Fruit fly (Drosophila melanogaster) whole organism, embryonic: Measurements from ENCODE around the gene CG17105.

Experiments
- Asciz ChIP-seq: fragments of 200-800 bp; sonication (Bioruptor generic); optimal IDR thresholded peaks from 2 replicates; lab custom pipeline; 2017; ENCODE audit warnings: missing biosample characterization, mild to moderate bottlenecking, missing genetic modification characterization, missing genetic modification reagents
- Awh ChIP-seq: fragments of 200-800 bp; sonication (Bioruptor generic); IDR thresholded peaks from 2 replicates; pipeline ENCODE4, ENCODE4 v1.3.6; 2022; ENCODE audit warnings: missing biosample characterization, missing genetic modification characterization
- CG10462 ChIP-seq: fragments of 200-800 bp; sonication (Bioruptor generic); optimal IDR thresholded peaks from 2 replicates; lab custom pipeline; 2016; ENCODE audit warnings: missing biosample characterization, missing genetic modification characterization
- CG12769 ChIP-seq: fragments of 200-800 bp; sonication (Bioruptor generic); optimal IDR thresholded peaks from 2 replicates; lab custom pipeline; 2019; ENCODE audit warnings: missing biosample characterization, mild to moderate bottlenecking, missing genetic modification characterization, moderate library complexity
- CG13894 ChIP-seq: fragments of 200-800 bp; sonication (Bioruptor generic); optimal IDR thresholded peaks from 3 replicates; lab custom pipeline; 2018; ENCODE audit warnings: missing biosample characterization, mild to moderate bottlenecking, missing genetic modification characterization, moderate library complexity
- CG14050 ChIP-seq: fragments of 200-800 bp; sonication (Bioruptor generic); IDR thresholded peaks from 3 replicates; pipeline ENCODE4 v1.3.6; 2022; ENCODE audit warnings: missing biosample characterization, missing genetic modification characterization
- CG14860 ChIP-seq: fragments of 200-800 bp; sonication (Bioruptor generic); IDR thresholded peaks from 3 replicates; pipeline ENCODE4 v1.3.6; 2022; ENCODE audit warnings: missing biosample characterization, missing genetic modification characterization; ENCODE audit not compliant: partially characterized antibody
- CG15514 ChIP-seq: fragments of 200-800 bp; sonication (Bioruptor generic); optimal IDR thresholded peaks from 3 replicates; lab custom pipeline; 2017; ENCODE audit warnings: missing biosample characterization, missing genetic modification characterization, mild to moderate bottlenecking, moderate library complexity, missing genetic modification reagents
- CG16813 ChIP-seq: fragments of 200-800 bp; sonication (Bioruptor generic); IDR thresholded peaks from 3 replicates; pipeline ENCODE4 v1.3.6; 2022; ENCODE audit warnings: missing biosample characterization, missing genetic modification characterization; ENCODE audit not compliant: partially characterized antibody
- CG17802 ChIP-seq: fragments of 200-800 bp; sonication (Bioruptor generic); optimal IDR thresholded peaks from 2 replicates; lab custom pipeline; 2018; ENCODE audit warnings: missing biosample characterization, mild to moderate bottlenecking, missing genetic modification characterization, moderate library complexity
- CG2678 ChIP-seq: fragments of 200-800 bp; sonication (Bioruptor generic); optimal IDR thresholded peaks from 3 replicates; lab custom pipeline; 2019; ENCODE audit warnings: missing biosample characterization, mild to moderate bottlenecking, missing genetic modification characterization, moderate library complexity
- CG3281 ChIP-seq: fragments of 200-800 bp; sonication (Bioruptor generic); optimal IDR thresholded peaks from 3 replicates; lab custom pipeline; 2017; ENCODE audit warnings: missing biosample characterization, mild to moderate bottlenecking, missing genetic modification characterization
- CG42726 ChIP-seq: fragments of 200-800 bp; sonication (Bioruptor generic); IDR thresholded peaks from 2 replicates; pipeline ENCODE4 v1.3.6; 2022; ENCODE audit warnings: missing biosample characterization, missing genetic modification characterization; ENCODE audit not compliant: partially characterized antibody
- CG9437 ChIP-seq: fragments of 200-800 bp; sonication (Bioruptor generic); optimal IDR thresholded peaks from 2 replicates; lab custom pipeline; 2018; ENCODE audit warnings: missing biosample characterization, mild to moderate bottlenecking, missing genetic modification characterization
- CrebB ChIP-seq: fragments of 200-800 bp; sonication (Bioruptor generic); optimal IDR thresholded peaks from 3 replicates; lab custom pipeline; 2018; ENCODE audit warnings: missing biosample characterization, mild to moderate bottlenecking, missing genetic modification characterization
- Dbx ChIP-seq: fragments of 200-800 bp; sonication (Bioruptor generic); IDR thresholded peaks from 3 replicates; pipeline ENCODE4 v1.3.6; 2022; ENCODE audit warnings: missing biosample characterization, missing genetic modification characterization
- Drgx ChIP-seq: fragments of 200-800 bp; sonication (Bioruptor generic); IDR thresholded peaks from 2 replicates; pipeline ENCODE4 v1.3.6; 2022; ENCODE audit warnings: missing biosample characterization, missing genetic modification characterization
- Hr78 ChIP-seq, 2 experiments: fragments of 200-800 bp in 1 of 2; fragments of >200 bp in 1 of 2; sonication (Bioruptor generic) in 1 of 2; optimal IDR thresholded peaks; 2 replicates each; lab custom pipeline; 2017 to 2019; ENCODE audit warnings: missing biosample characterization in 2 of 2, missing genetic modification characterization in 2 of 2, mild to moderate bottlenecking in 1 of 2, moderate library complexity in 1 of 2
- Lim3 ChIP-seq: fragments of 200-800 bp; sonication (Bioruptor generic); IDR thresholded peaks from 2 replicates; pipeline ENCODE4 v1.3.6; 2022; ENCODE audit warnings: missing biosample characterization, missing genetic modification characterization
- Med ChIP-seq: fragments of 200-800 bp; sonication (Bioruptor generic); peaks from one replicate; lab custom pipeline; 2016; ENCODE audit warnings: missing biosample characterization, missing genetic modification characterization, mild to moderate bottlenecking, inconsistent platforms, moderate library complexity
- NFAT ChIP-seq: fragments of 200-800 bp; sonication (Bioruptor generic); IDR thresholded peaks from 2 replicates; pipeline ENCODE4 v1.3.6; 2022; ENCODE audit warnings: missing biosample characterization, missing genetic modification characterization
- NK7.1 ChIP-seq: fragments of 200-800 bp; sonication (Bioruptor generic); optimal IDR thresholded peaks from 3 replicates; lab custom pipeline; 2016; ENCODE audit warnings: missing biosample characterization, missing genetic modification characterization
- PHDP ChIP-seq: fragments of 200-800 bp; sonication (Bioruptor generic); optimal IDR thresholded peaks from 3 replicates; lab custom pipeline; 2018; ENCODE audit warnings: missing biosample characterization, mild to moderate bottlenecking, missing genetic modification characterization, moderate library complexity
- Sry-β ChIP-seq: fragments of 200-800 bp; sonication (Bioruptor generic); optimal IDR thresholded peaks from 2 replicates; lab custom pipeline; 2018; ENCODE audit warnings: missing biosample characterization, mild to moderate bottlenecking, missing genetic modification characterization, moderate library complexity
- abd-A ChIP-seq: fragments of 200-800 bp; sonication (Bioruptor generic); optimal IDR thresholded peaks from 3 replicates; lab custom pipeline; 2019; ENCODE audit warnings: missing biosample characterization, mild to moderate bottlenecking, missing genetic modification characterization, moderate library complexity
- ash1 ChIP-seq: fragments of 200-800 bp; sonication (Bioruptor generic); optimal IDR thresholded peaks from 2 replicates; lab custom pipeline; 2018; ENCODE audit warnings: missing biosample characterization, mild to moderate bottlenecking, missing genetic modification characterization
- dan ChIP-seq: fragments of 200-800 bp; sonication (Bioruptor generic); IDR thresholded peaks from 2 replicates; pipeline ENCODE4 v1.3.6; 2022; ENCODE audit warnings: missing biosample characterization, missing genetic modification characterization
- fd96Cb ChIP-seq: fragments of 200-800 bp; sonication (Bioruptor generic); optimal IDR thresholded peaks from 2 replicates; lab custom pipeline; 2018; ENCODE audit warnings: missing biosample characterization, mild to moderate bottlenecking, missing genetic modification characterization, moderate library complexity
- gem ChIP-seq: fragments of 200-800 bp; sonication (Bioruptor generic); optimal IDR thresholded peaks from 2 replicates; lab custom pipeline; 2019; ENCODE audit warnings: missing biosample characterization, mild to moderate bottlenecking, missing genetic modification characterization, moderate library complexity
- grau ChIP-seq: fragments of 200-800 bp; optimal IDR thresholded peaks from 3 replicates; lab custom pipeline; 2019; ENCODE audit warnings: missing biosample characterization, mild to moderate bottlenecking, missing genetic modification characterization, moderate library complexity
- ind ChIP-seq: fragments of 200-800 bp; sonication (Bioruptor generic); optimal IDR thresholded peaks from 3 replicates; lab custom pipeline; 2016; ENCODE audit warnings: missing biosample characterization, missing genetic modification characterization
- kni ChIP-seq: fragments of 200-800 bp; sonication (Bioruptor generic); optimal IDR thresholded peaks from 3 replicates; lab custom pipeline; 2017; ENCODE audit warnings: mild to moderate bottlenecking, missing biosample characterization, missing genetic modification reagents, missing genetic modification characterization
- lmd ChIP-seq: fragments of 200-800 bp; sonication (Bioruptor generic); IDR thresholded peaks from 2 replicates; pipeline ENCODE4 v1.3.6; 2022; ENCODE audit warnings: missing biosample characterization, missing genetic modification characterization
- row ChIP-seq: fragments of 200-800 bp; sonication (Bioruptor generic); IDR thresholded peaks from 3 replicates; pipeline ENCODE4 v1.3.6; 2022; ENCODE audit warnings: missing biosample characterization, missing genetic modification characterization
- sens ChIP-seq: fragments of 200-800 bp; sonication (Bioruptor generic); peaks from one replicate; lab custom pipeline; 2016; ENCODE audit warnings: missing biosample characterization, missing genetic modification characterization
- sisA ChIP-seq: fragments of 200-800 bp; sonication (Bioruptor generic); IDR thresholded peaks from 2 replicates; pipeline ENCODE4 v1.3.6; 2022; ENCODE audit warnings: missing biosample characterization, missing genetic modification characterization
- trh ChIP-seq: fragments of 200-800 bp; sonication (Bioruptor generic); optimal IDR thresholded peaks from 2 replicates; lab custom pipeline; 2016; ENCODE audit warnings: missing biosample characterization, missing genetic modification characterization
- ttk ChIP-seq: fragments of 200-800 bp; sonication (Bioruptor generic); IDR thresholded peaks from 2 replicates; pipeline ENCODE4 v2.1.2; 2022; ENCODE audit warnings: missing biosample characterization, missing genetic modification characterization
- vfl ChIP-seq: fragments of 200-800 bp; sonication (Bioruptor generic); optimal IDR thresholded peaks from 2 replicates; lab custom pipeline; 2016; ENCODE audit warnings: missing biosample characterization, missing genetic modification characterization
- vnd ChIP-seq: fragments of 200-800 bp; sonication (Bioruptor generic); IDR thresholded peaks from 3 replicates; pipeline ENCODE4 v1.3.6; 2022; ENCODE audit warnings: missing biosample characterization, missing genetic modification characterization; ENCODE audit not compliant: partially characterized antibody
- vvl ChIP-seq: fragments of 200-800 bp; sonication (Bioruptor generic); IDR thresholded peaks from 2 replicates; pipeline ENCODE4 v1.3.6; 2022; ENCODE audit warnings: missing biosample characterization, missing genetic modification characterization
- wek ChIP-seq: fragments of 200-800 bp; sonication (Bioruptor generic); optimal IDR thresholded peaks from 3 replicates; lab custom pipeline; 2018; ENCODE audit warnings: missing biosample characterization, mild to moderate bottlenecking, missing genetic modification characterization, moderate library complexity
- zfh1 ChIP-seq: fragments of 200-800 bp; sonication (Bioruptor generic); IDR thresholded peaks from 3 replicates; pipeline ENCODE4 v1.3.6; 2022; ENCODE audit warnings: missing biosample characterization, missing genetic modification characterization

CG17105 gene

DNA sequence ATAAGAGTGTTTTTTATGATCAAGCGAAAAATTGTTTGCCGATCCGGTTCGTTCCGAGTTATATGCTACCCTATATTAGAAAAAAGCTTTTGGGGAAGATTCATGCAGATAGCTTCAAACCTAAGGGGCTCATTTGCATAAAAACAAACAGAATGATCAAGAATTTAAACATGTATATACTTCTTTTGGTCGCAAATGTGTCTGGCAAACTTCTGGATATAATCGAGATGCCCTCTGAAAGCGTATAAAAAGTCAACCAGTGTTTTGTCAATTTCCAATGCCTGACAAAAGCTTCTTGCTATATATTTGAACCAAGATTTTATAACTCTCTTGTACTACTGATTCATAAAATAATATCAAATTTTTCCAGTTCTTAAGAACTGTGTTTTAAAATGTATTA, 4.8 kb downstream of the CG17105 start (continued):
- TF ChIP-seq CG2678 (tag; lab: Kevin White, UChicago) (peak; percentile 19), sens (peak; percentile 65), grau (tag; lab: Kevin White, UChicago) (peak; percentile 18), PHDP (tag; lab: Kevin White, UChicago) (no peak), ind (peak; percentile 20), ttk (GFP tag; lab: Robert Waterston, UW) (no peak), CrebB (tag; lab: Kevin White, UChicago) (no peak), gem (tag; lab: Kevin White, UChicago) (peak; percentile 30), CG10462 (no peak), CG17802 (tag; lab: Kevin White, UChicago) (no peak), dan (GFP tag; lab: Robert Waterston, UW) (no peak), CG14860 (GFP tag; lab: Robert Waterston, UW) (no peak), lmd (GFP tag; lab: Robert Waterston, UW) (peak; percentile 14; the same call in 1 of the 2 replicates), CG9437 (GFP tag; lab: Kevin White, UChicago) (peak; percentile 23), ash1 (GFP tag; lab: Kevin White, UChicago) (no peak), Med (GFP tag; lab: Kevin White, UChicago) (peak; percentile 62), trh (no peak), sisA (GFP tag; lab: Robert Waterston, UW) (peak; percentile 26; the same call in 1 of the 2 replicates), Dbx (GFP tag; lab: Robert Waterston, UW) (0 out of 3 replicates have a peak, but pooled peaks have one; percentile 15), vnd (GFP tag; lab: Robert Waterston, UW) (0 out of 3 replicates have a peak, but pooled peaks have one; percentile 29), CG42726 (GFP tag; lab: Robert Waterston, UW) (no peak), Drgx (GFP tag; lab: Robert Waterston, UW) (no peak), CG15514 (GFP tag; lab: Kevin White, UChicago) (peak; percentile 6), NFAT (GFP tag; lab: Robert Waterston, UW) (peak; percentile 18), fd96Cb (peak; percentile 4), wek (GFP tag; lab: Kevin White, UChicago) (no peak), CG3281 (no peak), CG16813 (GFP tag; lab: Robert Waterston, UW) (no peak), vfl (GFP tag; lab: Kevin White, UChicago) (no peak)

dm6 chr2L:10687009-10687793, 6.4 kb downstream of the CG17105 start, which contains the start of gene CG7296:
TSS of gene CG7296 (minus strand) at chr2L:10687066.
- TF ChIP-seq CG13894, result peak; percentile 72
- TF ChIP-seq Awh (GFP tag; lab: Robert Waterston, UW), result peak; percentile 90
- TF ChIP-seq kni (GFP tag; lab: Kevin White, UChicago), result peak; percentile 33
- TF ChIP-seq wek (GFP tag; lab: Kevin White, UChicago), result no peak
- 0 out of 3 replicates have a peak, but pooled peaks have one; percentile 2 for TF ChIP-seq zfh1 (GFP tag; lab: Robert Waterston, UW)
- peak; percentile 95 for TF ChIP-seq CG15514 (GFP tag; lab: Kevin White, UChicago)
- no peak for TF ChIP-seq Hr78 (GFP tag; optimal IDR thresholded peaks at IDR 0.05; lab: Kevin White, UChicago)
- TF ChIP-seq Lim3, result no peak
- no peak for TF ChIP-seq NK7.1 (GFP tag; lab: Kevin White, UChicago)
- TF ChIP-seq Sry-β, result peak; percentile 43
- TF ChIP-seq Asciz (GFP tag; lab: Kevin White, UChicago), result no peak
- TF ChIP-seq row (GFP tag; lab: Robert Waterston, UW), result 0 out of 3 replicates have a peak, but pooled peaks have one; percentile 19
- peak; percentile 71 for TF ChIP-seq CG12769 (tag; lab: Kevin White, UChicago)
- TF ChIP-seq vvl, result peak; percentile 21; the same call in 1 of the 2 replicates
- TF ChIP-seq CG14050 (GFP tag; lab: Robert Waterston, UW), result no peak
- peak; percentile 71 for TF ChIP-seq abd-A (tag; lab: Kevin White, UChicago)
